Fruit fly (Drosophila melanogaster) whole organism, embryonic: ENCODE results near the gene CG12321.

ENCODE experiments used
- Awh ChIP-seq: fragments of 200-800 bp; sonication (Bioruptor generic); IDR thresholded peaks from 2 replicates; pipeline ENCODE4, ENCODE4 v1.3.6; 2022; ENCODE audit warnings: missing biosample characterization, missing genetic modification characterization
- Bgb ChIP-seq: fragments of 200-800 bp; sonication (Bioruptor generic); IDR thresholded peaks from 2 replicates; pipeline ENCODE4 v1.3.6; 2022; ENCODE audit warnings: missing biosample characterization, missing genetic modification characterization; ENCODE audit not compliant: partially characterized antibody
- CG10147 ChIP-seq: fragments of 200-800 bp; sonication (Bioruptor generic); optimal IDR thresholded peaks from 2 replicates; lab custom pipeline; 2019; ENCODE audit warnings: missing biosample characterization, mild to moderate bottlenecking, missing genetic modification characterization, moderate library complexity
- CG13894 ChIP-seq: fragments of 200-800 bp; sonication (Bioruptor generic); optimal IDR thresholded peaks from 3 replicates; lab custom pipeline; 2018; ENCODE audit warnings: missing biosample characterization, mild to moderate bottlenecking, missing genetic modification characterization, moderate library complexity
- CG15601 ChIP-seq: fragments of 200-800 bp; sonication (Bioruptor generic); optimal IDR thresholded peaks from 3 replicates; lab custom pipeline; 2019; ENCODE audit warnings: missing biosample characterization, mild to moderate bottlenecking, missing genetic modification characterization, moderate library complexity
- CG17385 ChIP-seq: fragments of 200-800 bp; sonication (Bioruptor generic); optimal IDR thresholded peaks from 3 replicates; lab custom pipeline; 2018; ENCODE audit warnings: missing biosample characterization, mild to moderate bottlenecking, missing genetic modification characterization
- CG18599 ChIP-seq: fragments of 200-800 bp; sonication (Bioruptor generic); optimal IDR thresholded peaks from 3 replicates; lab custom pipeline; 2017; ENCODE audit warnings: missing biosample characterization, missing genetic modification characterization, mild to moderate bottlenecking, moderate library complexity, missing genetic modification reagents
- CG31388 ChIP-seq: fragments of 200-800 bp; sonication (Bioruptor generic); optimal IDR thresholded peaks from 2 replicates; lab custom pipeline; 2016; ENCODE audit warnings: missing biosample characterization, missing genetic modification characterization
- CG32767 ChIP-seq: fragments of 200-800 bp; sonication (Bioruptor generic); IDR thresholded peaks from 2 replicates; pipeline ENCODE4 v1.3.6; 2022; ENCODE audit warnings: missing biosample characterization, missing genetic modification characterization
- CG34422 ChIP-seq: fragments of 200-800 bp; sonication (Bioruptor generic); IDR thresholded peaks from 3 replicates; pipeline ENCODE4 v1.3.6; 2022; ENCODE audit warnings: missing biosample characterization, missing genetic modification characterization
- CG4282 ChIP-seq: fragments of 200-800 bp; sonication (Bioruptor generic); optimal IDR thresholded peaks from 2 replicates; lab custom pipeline; 2016; ENCODE audit warnings: missing biosample characterization, missing genetic modification characterization
- D19B ChIP-seq: fragments of 200-800 bp; sonication (Bioruptor generic); optimal IDR thresholded peaks from 2 replicates; lab custom pipeline; 2017; ENCODE audit warnings: missing biosample characterization, mild to moderate bottlenecking, missing genetic modification characterization
- Deaf1 ChIP-seq: fragments of 200-800 bp; optimal IDR thresholded peaks from 3 replicates; lab custom pipeline; 2019; ENCODE audit warnings: missing biosample characterization, mild to moderate bottlenecking, missing genetic modification characterization, moderate library complexity
- Ets65A ChIP-seq: fragments of 200-800 bp; sonication (Bioruptor generic); peaks from one replicate; lab custom pipeline; 2016; ENCODE audit warnings: missing biosample characterization, missing genetic modification characterization
- HLH54F ChIP-seq: fragments of 200-800 bp; sonication (Bioruptor generic); optimal IDR thresholded peaks from 3 replicates; lab custom pipeline; 2016; ENCODE audit warnings: missing biosample characterization, missing genetic modification characterization
- Hey ChIP-seq: fragments of 200-800 bp; sonication (Bioruptor generic); optimal IDR thresholded peaks from 3 replicates; lab custom pipeline; 2018; ENCODE audit warnings: missing biosample characterization, mild to moderate bottlenecking, missing genetic modification characterization
- Mad ChIP-seq: fragments of 200-800 bp; sonication (Bioruptor generic); optimal IDR thresholded peaks from 2 replicates; lab custom pipeline; 2016; ENCODE audit warnings: missing biosample characterization, missing genetic modification characterization
- Med ChIP-seq: fragments of 200-800 bp; sonication (Bioruptor generic); peaks from one replicate; lab custom pipeline; 2016; ENCODE audit warnings: missing biosample characterization, missing genetic modification characterization, mild to moderate bottlenecking, inconsistent platforms, moderate library complexity
- Mrtf ChIP-seq: fragments of 200-800 bp; sonication (Bioruptor generic); IDR thresholded peaks from 3 replicates; pipeline ENCODE4 v1.3.6; 2022; ENCODE audit warnings: missing biosample characterization, missing genetic modification characterization
- Nf-YC ChIP-seq: fragments of 200-800 bp; optimal IDR thresholded peaks from 3 replicates; lab custom pipeline; 2019; ENCODE audit warnings: missing biosample characterization, mild to moderate bottlenecking, missing genetic modification characterization, moderate library complexity
- Pdp1 ChIP-seq, 2 experiments: fragments of 200-800 bp; sonication (Bioruptor generic); optimal IDR thresholded peaks; 3 replicates each; lab custom pipeline; 2016; ENCODE audit warnings: missing biosample characterization in 2 of 2, missing genetic modification characterization in 2 of 2, mild to moderate bottlenecking in 1 of 2, moderate library complexity in 1 of 2
- Rx ChIP-seq: fragments of 200-800 bp; sonication (Bioruptor generic); IDR thresholded peaks from 2 replicates; pipeline ENCODE4 v1.3.6; 2022; ENCODE audit warnings: missing biosample characterization, missing genetic modification characterization
- abd-A ChIP-seq: fragments of 200-800 bp; sonication (Bioruptor generic); optimal IDR thresholded peaks from 3 replicates; lab custom pipeline; 2019; ENCODE audit warnings: missing biosample characterization, mild to moderate bottlenecking, missing genetic modification characterization, moderate library complexity
- ash1 ChIP-seq: fragments of 200-800 bp; sonication (Bioruptor generic); optimal IDR thresholded peaks from 2 replicates; lab custom pipeline; 2018; ENCODE audit warnings: missing biosample characterization, mild to moderate bottlenecking, missing genetic modification characterization
- bbx ChIP-seq: fragments of 200-800 bp; sonication (Bioruptor generic); IDR thresholded peaks from 2 replicates; pipeline ENCODE4 v1.3.6; 2022; ENCODE audit warnings: missing biosample characterization, missing genetic modification characterization; ENCODE audit not compliant: partially characterized antibody
- chinmo ChIP-seq: fragments of 200-800 bp; sonication (Bioruptor generic); IDR thresholded peaks from 4 replicates; pipeline ENCODE4 v1.3.6; 2022; ENCODE audit warnings: missing biosample characterization, missing genetic modification characterization; ENCODE audit not compliant: partially characterized antibody
- dati ChIP-seq: fragments of 200-800 bp; sonication (Bioruptor generic); IDR thresholded peaks from 2 replicates; pipeline ENCODE4 v1.3.6; 2022; ENCODE audit warnings: missing biosample characterization, missing genetic modification characterization
- ewg ChIP-seq: fragments of 200-800 bp; sonication (Bioruptor generic); optimal IDR thresholded peaks from 3 replicates; lab custom pipeline; 2017; ENCODE audit warnings: mild to moderate bottlenecking, missing biosample characterization, missing genetic modification reagents, missing genetic modification characterization
- exex ChIP-seq: fragments of 200-800 bp; sonication (Bioruptor generic); optimal IDR thresholded peaks from 4 replicates; lab custom pipeline; 2018; ENCODE audit warnings: missing biosample characterization, mild to moderate bottlenecking, missing genetic modification characterization, moderate library complexity
- ftz-f1 ChIP-seq: fragments of 200-800 bp; sonication (Bioruptor generic); optimal IDR thresholded peaks from 2 replicates; lab custom pipeline; 2016; ENCODE audit warnings: missing biosample characterization, missing genetic modification characterization
- kay ChIP-seq: fragments of 200-800 bp; sonication (Bioruptor generic); optimal IDR thresholded peaks from 2 replicates; lab custom pipeline; 2016; ENCODE audit warnings: missing biosample characterization, missing genetic modification characterization
- lab ChIP-seq: fragments of 200-800 bp; sonication (Bioruptor generic); optimal IDR thresholded peaks from 3 replicates; lab custom pipeline; 2017; ENCODE audit warnings: missing biosample characterization, missing genetic modification characterization, mild to moderate bottlenecking, moderate library complexity, missing genetic modification reagents
- nerfin-1 ChIP-seq: fragments of 200-800 bp; sonication (Bioruptor generic); optimal IDR thresholded peaks from 3 replicates; lab custom pipeline; 2019; ENCODE audit warnings: missing biosample characterization, mild to moderate bottlenecking, missing genetic modification characterization, moderate library complexity
- onecut ChIP-seq: fragments of 200-800 bp; sonication (Bioruptor generic); IDR thresholded peaks from 2 replicates; pipeline ENCODE4 v1.3.6; 2022; ENCODE audit warnings: missing biosample characterization, missing genetic modification characterization
- schlank ChIP-seq: fragments of 200-800 bp; sonication (Bioruptor generic); optimal IDR thresholded peaks from 2 replicates; lab custom pipeline; 2018; ENCODE audit warnings: missing biosample characterization, mild to moderate bottlenecking, missing genetic modification characterization
- scrt ChIP-seq: fragments of 200-800 bp; sonication (Bioruptor generic); optimal IDR thresholded peaks from 2 replicates; lab custom pipeline; 2018; ENCODE audit warnings: missing biosample characterization, mild to moderate bottlenecking, missing genetic modification characterization, moderate library complexity
- sima ChIP-seq: fragments of 200-800 bp; sonication (Bioruptor generic); optimal IDR thresholded peaks from 2 replicates; lab custom pipeline; 2016; ENCODE audit warnings: missing biosample characterization, missing genetic modification characterization
- tap ChIP-seq: fragments of 200-800 bp; optimal IDR thresholded peaks from 3 replicates; lab custom pipeline; 2019; ENCODE audit warnings: missing biosample characterization, mild to moderate bottlenecking, missing genetic modification characterization, moderate library complexity
- yki ChIP-seq: fragments of >200 bp; optimal IDR thresholded peaks from 3 replicates; lab custom pipeline; 2018
- zen ChIP-seq: fragments of 200-800 bp; sonication (Bioruptor generic); optimal IDR thresholded peaks from 3 replicates; lab custom pipeline; 2018; ENCODE audit warnings: missing biosample characterization, mild to moderate bottlenecking, missing genetic modification characterization, moderate library complexity

The CG12321 gene

dm6 chr3R:18160165-18160814, 28.2 kb downstream of the CG12321 start:
- TF ChIP-seq Rx (GFP tag; lab: Robert Waterston, UW) (no peak), CG15601 (tag; lab: Kevin White, UChicago) (no peak), zen (tag; lab: Kevin White, UChicago) (no peak), bbx (GFP tag; lab: Robert Waterston, UW) (no peak), CG34422 (peak; percentile 40; the same call in 1 of the 3 replicates), Deaf1 (tag; lab: Kevin White, UChicago) (peak; percentile 45), Hey (tag; lab: Kevin White, UChicago) (peak; percentile 53), yki (lab: Kevin White, UChicago) (no peak), Bgb (GFP tag; lab: Robert Waterston, UW) (0 out of 2 replicates have a peak, but pooled peaks have one; percentile 19), Mrtf (GFP tag; lab: Robert Waterston, UW) (no peak), HLH54F (GFP tag; lab: Kevin White, UChicago) (no peak), Pdp1 (GFP tag; optimal IDR thresholded peaks at IDR 0.05; lab: Kevin White, UChicago) (peak in 1 of 2 experiments; percentile 37), Nf-YC (peak; percentile 8), CG31388 (no peak), Med (GFP tag; lab: Kevin White, UChicago) (peak; percentile 62), ewg (peak; percentile 94), chinmo (0 out of 4 replicates have a peak, but pooled peaks have one; percentile 16), lab (no peak), dati (no peak), abd-A (peak; percentile 15), CG4282 (GFP tag; lab: Kevin White, UChicago) (no peak), ash1 (no peak), schlank (tag; lab: Kevin White, UChicago) (no peak), scrt (GFP tag; lab: Kevin White, UChicago) (peak; percentile 83), CG17385 (GFP tag; lab: Kevin White, UChicago) (no peak), CG13894 (peak; percentile 55), onecut (GFP tag; lab: Robert Waterston, UW) (peak; percentile 97), Ets65A (peak; percentile 86), nerfin-1 (tag; lab: Kevin White, UChicago) (peak; percentile 28), sima (GFP tag; lab: Kevin White, UChicago) (no peak), Awh (GFP tag; lab: Robert Waterston, UW) (no peak), D19B (GFP tag; lab: Kevin White, UChicago) (no peak), CG32767 (0 out of 2 replicates have a peak, but pooled peaks have one; percentile 42), tap (tag; lab: Kevin White, UChicago) (no peak), CG18599 (peak; percentile 42), ftz-f1 (GFP tag; lab: Kevin White, UChicago) (peak; percentile 68), CG10147 (GFP tag; lab: Kevin White, UChicago) (no peak), kay (GFP tag; lab: Kevin White, UChicago) (no peak)
- TF ChIP-seq, all 482 proteins: peak for 18

dm6 chr3R:18158401-18158800, 30.1 kb downstream of the CG12321 start, which contains the start of gene CG14315:
Gene CG14315, plus strand, starts transcription at chr3R:18158701.
- TF ChIP-seq exex (tag; lab: Kevin White, UChicago), result no peak
- TF ChIP-seq Mad (GFP tag; lab: Kevin White, UChicago), result no peak
